Fruit fly (Drosophila melanogaster) whole organism, adult: Measurements from ENCODE around the gene CG15308.
A peak's percentile ranks its signal among the peaks of the same experiment; 100 is the strongest.

Experiments
- CG11617 ChIP-seq: fragments of 200-800 bp; sonication (Bioruptor generic); optimal IDR thresholded peaks from 2 replicates; lab custom pipeline; 2017; ENCODE audit warnings: mild to moderate bottlenecking, missing biosample characterization, missing genetic modification reagents, missing genetic modification characterization
- CG12768 ChIP-seq: fragments of 200-800 bp; sonication (Bioruptor generic); optimal IDR thresholded peaks from 2 replicates; lab custom pipeline; 2017; ENCODE audit warnings: missing biosample characterization, missing genetic modification characterization, mild to moderate bottlenecking, moderate library complexity, missing genetic modification reagents
- CG14711 ChIP-seq: fragments of 200-800 bp; sonication (Bioruptor generic); optimal IDR thresholded peaks from 2 replicates; lab custom pipeline; 2018; ENCODE audit warnings: missing biosample characterization, mild to moderate bottlenecking, missing genetic modification characterization, moderate library complexity
- CG1620 ChIP-seq: fragments of 200-800 bp; sonication (Bioruptor generic); optimal IDR thresholded peaks from 2 replicates; lab custom pipeline; 2016; ENCODE audit warnings: missing biosample characterization, missing genetic modification characterization
- CG33017 ChIP-seq: fragments of 200-800 bp; sonication (Bioruptor generic); optimal IDR thresholded peaks from 2 replicates; lab custom pipeline; 2018; ENCODE audit warnings: missing biosample characterization, mild to moderate bottlenecking, missing genetic modification characterization, moderate library complexity
- CG5204 ChIP-seq: fragments of 200-800 bp; sonication (Bioruptor generic); optimal IDR thresholded peaks from 2 replicates; lab custom pipeline; 2016; ENCODE audit warnings: missing biosample characterization, missing genetic modification characterization
- CG7045 ChIP-seq: fragments of 200-800 bp; sonication (Bioruptor generic); optimal IDR thresholded peaks from 2 replicates; lab custom pipeline; 2017; ENCODE audit warnings: missing biosample characterization, mild to moderate bottlenecking, missing genetic modification characterization
- CG7101 ChIP-seq: fragments of 200-800 bp; sonication (Bioruptor generic); optimal IDR thresholded peaks from 2 replicates; lab custom pipeline; 2018; ENCODE audit warnings: missing biosample characterization, mild to moderate bottlenecking, missing genetic modification characterization, moderate library complexity
- Clk ChIP-seq: fragments of 200-800 bp; sonication (Bioruptor generic); optimal IDR thresholded peaks from 2 replicates; lab custom pipeline; 2017; ENCODE audit warnings: missing biosample characterization, missing genetic modification characterization
- Crg-1 ChIP-seq: fragments of 200-800 bp; sonication (Bioruptor generic); optimal IDR thresholded peaks from 2 replicates; lab custom pipeline; 2016; ENCODE audit warnings: missing biosample characterization, missing genetic modification characterization
- Hr96 ChIP-seq: fragments of 200-800 bp; sonication (Bioruptor generic); optimal IDR thresholded peaks from 2 replicates; lab custom pipeline; 2016; ENCODE audit warnings: missing biosample characterization, missing genetic modification characterization
- Mnt ChIP-seq: fragments of 200-800 bp; sonication (Bioruptor generic); optimal IDR thresholded peaks from 2 replicates; lab custom pipeline; 2016; ENCODE audit warnings: missing biosample characterization, mild to moderate bottlenecking, missing genetic modification characterization
- bab1 ChIP-seq: fragments of 200-800 bp; sonication (Bioruptor generic); optimal IDR thresholded peaks from 3 replicates; lab custom pipeline; 2019; ENCODE audit warnings: missing biosample characterization, mild to moderate bottlenecking, missing genetic modification characterization, moderate library complexity
- cic ChIP-seq: fragments of 200-800 bp; sonication (Bioruptor generic); optimal IDR thresholded peaks from 2 replicates; lab custom pipeline; 2017; ENCODE audit warnings: missing biosample characterization, mild to moderate bottlenecking, missing genetic modification characterization, moderate library complexity
- cnc ChIP-seq, 2 experiments: fragments of >200 bp; optimal IDR thresholded peaks; 2 replicates each; lab custom pipeline; 2017
- kay ChIP-seq: fragments of 200-800 bp; sonication (Bioruptor generic); peaks from one replicate; lab custom pipeline; 2016; ENCODE audit warnings: missing biosample characterization, missing genetic modification characterization, borderline replicate concordance
- ovo ChIP-seq: fragments of 200-800 bp; sonication (Bioruptor generic); optimal IDR thresholded peaks from 2 replicates; lab custom pipeline; 2016; ENCODE audit warnings: missing biosample characterization, missing genetic modification characterization
- pad ChIP-seq: fragments of 200-800 bp; sonication (Bioruptor generic); optimal IDR thresholded peaks from 3 replicates; lab custom pipeline; 2017; ENCODE audit warnings: missing biosample characterization, missing genetic modification characterization, mild to moderate bottlenecking, moderate library complexity, missing genetic modification reagents
- tj ChIP-seq: fragments of 200-800 bp; sonication (Bioruptor generic); optimal IDR thresholded peaks from 3 replicates; lab custom pipeline; 2017; ENCODE audit warnings: missing biosample characterization, mild to moderate bottlenecking, missing genetic modification characterization, moderate library complexity
- toe ChIP-seq: fragments of 200-800 bp; sonication (Bioruptor generic); optimal IDR thresholded peaks from 2 replicates; lab custom pipeline; 2016; ENCODE audit warnings: missing biosample characterization, missing genetic modification characterization

Gene CG15308

dm6 chrX:10216634-10217239, 2.2 kb downstream of the CG15308 start, which contains the start of gene CG2962:
Gene CG2962 (minus strand): TSS chrX:10216642.
- TF ChIP-seq CG7101 (tag; lab: Kevin White, UChicago) (no peak), CG12768 (GFP tag; lab: Kevin White, UChicago) (no peak), CG14711 (no peak), kay (GFP tag; lab: Kevin White, UChicago) (no peak), cic (GFP tag; lab: Kevin White, UChicago) (no peak), toe (GFP tag; lab: Kevin White, UChicago) (no peak), cnc (optimal IDR thresholded peaks at IDR 0.05; lab: Kevin White, UChicago) (no peak), Crg-1 (no peak), CG11617 (no peak), tj (GFP tag; lab: Kevin White, UChicago) (no peak), Hr96 (GFP tag; lab: Kevin White, UChicago) (no peak), CG1620 (GFP tag; lab: Kevin White, UChicago) (no peak), CG5204 (no peak)

dm6 chrX:10212687-10213329, 6.1 kb downstream of the CG15308 start, which contains the start of gene ATPsyndelta:
Gene ATPsyndelta (plus strand): TSS chrX:10212970.
- TF ChIP-seq tj (GFP tag; lab: Kevin White, UChicago) = no peak
- TF ChIP-seq cnc (optimal IDR thresholded peaks at IDR 0.05; lab: Kevin White, UChicago) = no peak
- peak; percentile 46 for TF ChIP-seq CG14711

- TF ChIP-seq CG1620 (GFP tag; lab: Kevin White, UChicago) = no peak
- TF ChIP-seq tj (GFP tag; lab: Kevin White, UChicago) = peak; percentile 28
- no peak for TF ChIP-seq CG7045 (GFP tag; lab: Kevin White, UChicago)
- no peak for TF ChIP-seq cnc (optimal IDR thresholded peaks at IDR 0.05; lab: Kevin White, UChicago)
Measured at dm6 chrX:10212118-10212517, 6.8 kb downstream of the CG15308 start, which contains the start of gene Ypel. Gene Ypel (minus strand): TSS chrX:10212374.

dm6 chrX:10211128-10211914, 7.6 kb downstream of the CG15308 start:
- TF ChIP-seq CG11617 (no peak), kay (GFP tag; lab: Kevin White, UChicago) (peak; percentile 24), CG14711 (peak; percentile 66), CG5204 (peak; percentile 35), ovo (no peak), CG7101 (tag; lab: Kevin White, UChicago) (peak; percentile 71), CG7045 (GFP tag; lab: Kevin White, UChicago) (no peak), toe (GFP tag; lab: Kevin White, UChicago) (no peak), Mnt (GFP tag; lab: Kevin White, UChicago) (peak; percentile 61), cnc (optimal IDR thresholded peaks at IDR 0.05; lab: Kevin White, UChicago) (no peak), bab1 (peak; percentile 58), Hr96 (GFP tag; lab: Kevin White, UChicago) (no peak), cic (GFP tag; lab: Kevin White, UChicago) (no peak), CG33017 (tag; lab: Kevin White, UChicago) (peak; percentile 9)

dm6 chrX:10210317-10210873, 8.5 kb downstream of the CG15308 start:
- no peak for TF ChIP-seq CG5204
- TF ChIP-seq pad = peak; percentile 85
- TF ChIP-seq Clk (GFP tag; lab: Kevin White, UChicago) = no peak
- peak; percentile 35 for TF ChIP-seq CG1620 (GFP tag; lab: Kevin White, UChicago)
- TF ChIP-seq Crg-1 = no peak
- TF ChIP-seq CG7101 (tag; lab: Kevin White, UChicago) = no peak
- TF ChIP-seq tj (GFP tag; lab: Kevin White, UChicago) = no peak
- TF ChIP-seq CG11617 = no peak
- no peak for TF ChIP-seq CG12768 (GFP tag; lab: Kevin White, UChicago)
- TF ChIP-seq CG14711 = peak; percentile 38
- no peak for TF ChIP-seq Mnt (GFP tag; lab: Kevin White, UChicago)
- TF ChIP-seq CG33017 (tag; lab: Kevin White, UChicago) = no peak
- no peak for TF ChIP-seq CG7045 (GFP tag; lab: Kevin White, UChicago)
- TF ChIP-seq cnc (optimal IDR thresholded peaks at IDR 0.05; lab: Kevin White, UChicago) = no peak
- TF ChIP-seq cic (GFP tag; lab: Kevin White, UChicago) = no peak
- TF ChIP-seq bab1 = no peak
- TF ChIP-seq toe (GFP tag; lab: Kevin White, UChicago) = no peak
- no peak for TF ChIP-seq Hr96 (GFP tag; lab: Kevin White, UChicago)
- TF ChIP-seq kay (GFP tag; lab: Kevin White, UChicago) = no peak
- peak; percentile 70 for TF ChIP-seq ovo
